Fruit fly (Drosophila melanogaster) whole organism, embryonic: Measurements from ENCODE around the gene IntS9.

Experiments
- BEAF-32 ChIP-seq: fragments of 200-800 bp; sonication (Bioruptor generic); optimal IDR thresholded peaks from 3 replicates; lab custom pipeline; 2017; ENCODE audit warnings: missing biosample characterization, missing genetic modification characterization, mild to moderate bottlenecking, moderate library complexity, missing genetic modification reagents
- Bteb2 ChIP-seq: fragments of 200-800 bp; sonication (Bioruptor generic); optimal IDR thresholded peaks from 2 replicates; lab custom pipeline; 2016; ENCODE audit warnings: missing biosample characterization, missing genetic modification characterization
- CG10543 ChIP-seq: fragments of 200-800 bp; sonication (Bioruptor generic); optimal IDR thresholded peaks from 3 replicates; lab custom pipeline; 2017; ENCODE audit warnings: missing biosample characterization, mild to moderate bottlenecking, missing genetic modification characterization, moderate library complexity
- CG10565 ChIP-seq: fragments of 200-800 bp; sonication (Bioruptor generic); optimal IDR thresholded peaks from 3 replicates; lab custom pipeline; 2016; ENCODE audit warnings: missing biosample characterization, mild to moderate bottlenecking, missing genetic modification characterization
- CG11247 ChIP-seq: fragments of 200-800 bp; sonication (Bioruptor generic); IDR thresholded peaks from 2 replicates; pipeline ENCODE4 v1.3.6; 2022; ENCODE audit warnings: missing biosample characterization, missing genetic modification characterization
- CG12219 ChIP-seq: fragments of 200-800 bp; sonication (Bioruptor generic); optimal IDR thresholded peaks from 3 replicates; lab custom pipeline; 2018; ENCODE audit warnings: missing biosample characterization, mild to moderate bottlenecking, missing genetic modification characterization
- CG12942 ChIP-seq: fragments of 200-800 bp; sonication (Bioruptor generic); optimal IDR thresholded peaks from 3 replicates; lab custom pipeline; 2016; ENCODE audit warnings: missing biosample characterization, missing genetic modification characterization
- CG13894 ChIP-seq: fragments of 200-800 bp; sonication (Bioruptor generic); optimal IDR thresholded peaks from 3 replicates; lab custom pipeline; 2018; ENCODE audit warnings: missing biosample characterization, mild to moderate bottlenecking, missing genetic modification characterization, moderate library complexity
- CG14860 ChIP-seq: fragments of 200-800 bp; sonication (Bioruptor generic); IDR thresholded peaks from 3 replicates; pipeline ENCODE4 v1.3.6; 2022; ENCODE audit warnings: missing biosample characterization, missing genetic modification characterization; ENCODE audit not compliant: partially characterized antibody
- CG17186 ChIP-seq: fragments of 200-800 bp; sonication (Bioruptor generic); optimal IDR thresholded peaks from 3 replicates; lab custom pipeline; 2017; ENCODE audit warnings: missing biosample characterization, missing genetic modification reagents, missing genetic modification characterization
- CG17829 ChIP-seq: fragments of 200-800 bp; optimal IDR thresholded peaks from 2 replicates; lab custom pipeline; 2019; ENCODE audit warnings: missing biosample characterization, mild to moderate bottlenecking, missing genetic modification characterization, moderate library complexity
- CG6272 ChIP-seq: fragments of 200-800 bp; sonication (Bioruptor generic); IDR thresholded peaks from 2 replicates; pipeline ENCODE4 v1.3.6; 2022; ENCODE audit warnings: missing biosample characterization, missing genetic modification characterization
- CG7271 ChIP-seq: fragments of 200-800 bp; sonication (Bioruptor generic); optimal IDR thresholded peaks from 2 replicates; lab custom pipeline; 2018; ENCODE audit warnings: missing biosample characterization, mild to moderate bottlenecking, missing genetic modification characterization, moderate library complexity
- CG7963 ChIP-seq: fragments of 200-800 bp; sonication (Bioruptor generic); IDR thresholded peaks from 3 replicates; pipeline ENCODE4 v1.3.6; 2022; ENCODE audit warnings: missing biosample characterization, missing genetic modification characterization; ENCODE audit not compliant: partially characterized antibody
- D ChIP-seq, 2 experiments: fragments of 200-800 bp in 1 of 2; fragments of >200 bp in 1 of 2; sonication (Bioruptor generic) in 1 of 2; optimal IDR thresholded peaks; 2 replicates in 1 of 2; 3 replicates in 1 of 2; lab custom pipeline; 2017; ENCODE audit warnings: mild to moderate bottlenecking in 1 of 2, missing biosample characterization in 1 of 2, missing genetic modification characterization in 1 of 2, missing genetic modification reagents in 1 of 2
- Fer3 ChIP-seq: fragments of 200-800 bp; sonication (Bioruptor generic); optimal IDR thresholded peaks from 2 replicates; lab custom pipeline; 2018; ENCODE audit warnings: missing biosample characterization, mild to moderate bottlenecking, missing genetic modification characterization, moderate library complexity
- HHEX ChIP-seq: fragments of 200-800 bp; sonication (Bioruptor generic); optimal IDR thresholded peaks from 3 replicates; lab custom pipeline; 2017; ENCODE audit warnings: missing biosample characterization, mild to moderate bottlenecking, missing genetic modification characterization, missing genetic modification reagents
- HmgZ ChIP-seq: fragments of 200-800 bp; sonication (Bioruptor generic); optimal IDR thresholded peaks from 2 replicates; lab custom pipeline; 2018; ENCODE audit warnings: missing biosample characterization, mild to moderate bottlenecking, missing genetic modification characterization
- Hr3 ChIP-seq: fragments of 200-800 bp; sonication (Bioruptor generic); optimal IDR thresholded peaks from 3 replicates; lab custom pipeline; 2016; ENCODE audit warnings: missing biosample characterization, missing genetic modification characterization
- Jarid2 ChIP-seq: fragments of 200-800 bp; sonication (Bioruptor generic); optimal IDR thresholded peaks from 3 replicates; lab custom pipeline; 2017; ENCODE audit warnings: mild to moderate bottlenecking, missing biosample characterization, missing genetic modification reagents, missing genetic modification characterization
- Lim3 ChIP-seq: fragments of 200-800 bp; sonication (Bioruptor generic); IDR thresholded peaks from 2 replicates; pipeline ENCODE4 v1.3.6; 2022; ENCODE audit warnings: missing biosample characterization, missing genetic modification characterization
- Meics ChIP-seq: fragments of 200-800 bp; sonication (Bioruptor generic); optimal IDR thresholded peaks from 2 replicates; lab custom pipeline; 2017; ENCODE audit warnings: missing biosample characterization, mild to moderate bottlenecking, missing genetic modification characterization
- Nf-YC ChIP-seq: fragments of 200-800 bp; optimal IDR thresholded peaks from 3 replicates; lab custom pipeline; 2019; ENCODE audit warnings: missing biosample characterization, mild to moderate bottlenecking, missing genetic modification characterization, moderate library complexity
- Opbp ChIP-seq: fragments of 200-800 bp; sonication (Bioruptor generic); IDR thresholded peaks from 3 replicates; pipeline ENCODE4 v1.3.6; 2022; ENCODE audit warnings: missing biosample characterization, missing genetic modification characterization; ENCODE audit not compliant: partially characterized antibody
- Pdp1 ChIP-seq, 2 experiments: fragments of 200-800 bp; sonication (Bioruptor generic); optimal IDR thresholded peaks; 3 replicates each; lab custom pipeline; 2016; ENCODE audit warnings: missing biosample characterization in 2 of 2, missing genetic modification characterization in 2 of 2, mild to moderate bottlenecking in 1 of 2, moderate library complexity in 1 of 2
- Taf1 ChIP-seq: fragments of 200-800 bp; sonication (Bioruptor generic); IDR thresholded peaks from 2 replicates; pipeline ENCODE4 v1.3.6; 2022; ENCODE audit warnings: missing biosample characterization, missing genetic modification characterization
- abd-A ChIP-seq: fragments of 200-800 bp; sonication (Bioruptor generic); optimal IDR thresholded peaks from 3 replicates; lab custom pipeline; 2019; ENCODE audit warnings: missing biosample characterization, mild to moderate bottlenecking, missing genetic modification characterization, moderate library complexity
- bab2 ChIP-seq: fragments of 200-800 bp; sonication (Bioruptor generic); optimal IDR thresholded peaks from 2 replicates; lab custom pipeline; 2016; ENCODE audit warnings: missing biosample characterization, missing genetic modification characterization
- br ChIP-seq: fragments of >200 bp; optimal IDR thresholded peaks from 2 replicates; lab custom pipeline; 2017
- cas ChIP-seq: fragments of 200-800 bp; sonication (Bioruptor generic); IDR thresholded peaks from 2 replicates; pipeline ENCODE4 v1.3.6; 2022; ENCODE audit warnings: missing biosample characterization, missing genetic modification characterization
- chinmo ChIP-seq: fragments of 200-800 bp; sonication (Bioruptor generic); IDR thresholded peaks from 4 replicates; pipeline ENCODE4 v1.3.6; 2022; ENCODE audit warnings: missing biosample characterization, missing genetic modification characterization; ENCODE audit not compliant: partially characterized antibody
- crp ChIP-seq, 2 experiments: fragments of 200-800 bp; sonication (Bioruptor generic); optimal IDR thresholded peaks; 2 replicates in 1 of 2; 3 replicates in 1 of 2; lab custom pipeline; 2017; ENCODE audit warnings: missing biosample characterization in 2 of 2, missing genetic modification characterization in 2 of 2, mild to moderate bottlenecking in 1 of 2, moderate library complexity in 1 of 2
- da ChIP-seq: fragments of 200-800 bp; sonication (Bioruptor generic); optimal IDR thresholded peaks from 2 replicates; lab custom pipeline; 2016; ENCODE audit warnings: missing biosample characterization, missing genetic modification characterization
- dimm ChIP-seq: fragments of 200-800 bp; sonication (Bioruptor generic); IDR thresholded peaks from 2 replicates; pipeline ENCODE4 v1.3.6; 2022; ENCODE audit warnings: missing biosample characterization, missing genetic modification characterization
- fd96Cb ChIP-seq: fragments of 200-800 bp; sonication (Bioruptor generic); optimal IDR thresholded peaks from 2 replicates; lab custom pipeline; 2018; ENCODE audit warnings: missing biosample characterization, mild to moderate bottlenecking, missing genetic modification characterization, moderate library complexity
- gsb-n ChIP-seq: fragments of 200-800 bp; sonication (Bioruptor generic); optimal IDR thresholded peaks from 3 replicates; lab custom pipeline; 2018; ENCODE audit warnings: missing biosample characterization, mild to moderate bottlenecking, missing genetic modification characterization
- hbn ChIP-seq: fragments of 200-800 bp; sonication (Bioruptor generic); IDR thresholded peaks from 2 replicates; pipeline ENCODE4 v1.3.6; 2022; ENCODE audit warnings: missing biosample characterization, missing genetic modification characterization; ENCODE audit not compliant: partially characterized antibody
- jing ChIP-seq: fragments of 200-800 bp; sonication (Bioruptor generic); optimal IDR thresholded peaks from 2 replicates; lab custom pipeline; 2018; ENCODE audit warnings: missing biosample characterization, mild to moderate bottlenecking, missing genetic modification characterization
- nerfin-1 ChIP-seq: fragments of 200-800 bp; sonication (Bioruptor generic); optimal IDR thresholded peaks from 3 replicates; lab custom pipeline; 2019; ENCODE audit warnings: missing biosample characterization, mild to moderate bottlenecking, missing genetic modification characterization, moderate library complexity
- nom ChIP-seq: fragments of 200-800 bp; sonication (Bioruptor generic); optimal IDR thresholded peaks from 2 replicates; lab custom pipeline; 2017; ENCODE audit warnings: missing biosample characterization, missing genetic modification characterization, mild to moderate bottlenecking, moderate library complexity, missing genetic modification reagents
- org-1 ChIP-seq: fragments of 200-800 bp; sonication (Bioruptor generic); optimal IDR thresholded peaks from 2 replicates; lab custom pipeline; 2017; ENCODE audit warnings: missing biosample characterization, missing genetic modification characterization
- peb ChIP-seq: fragments of 200-800 bp; sonication (Bioruptor generic); IDR thresholded peaks from 2 replicates; pipeline ENCODE4 v1.3.6; 2022; ENCODE audit warnings: missing biosample characterization, missing genetic modification characterization
- salm ChIP-seq: fragments of 200-800 bp; sonication (Bioruptor generic); optimal IDR thresholded peaks from 2 replicates; lab custom pipeline; 2018; ENCODE audit warnings: missing biosample characterization, mild to moderate bottlenecking, missing genetic modification characterization
- sd ChIP-seq: fragments of 200-800 bp; sonication (Bioruptor generic); optimal IDR thresholded peaks from 3 replicates; lab custom pipeline; 2018; ENCODE audit warnings: missing biosample characterization, mild to moderate bottlenecking, missing genetic modification characterization, moderate library complexity
- slbo ChIP-seq: fragments of 200-800 bp; sonication (Bioruptor generic); IDR thresholded peaks from 2 replicates; pipeline ENCODE4 v1.3.6; 2022; ENCODE audit warnings: missing biosample characterization, missing genetic modification characterization
- stwl ChIP-seq: fragments of 200-800 bp; sonication (Bioruptor generic); optimal IDR thresholded peaks from 3 replicates; lab custom pipeline; 2018; ENCODE audit warnings: missing biosample characterization, mild to moderate bottlenecking, missing genetic modification characterization, moderate library complexity
- tap ChIP-seq: fragments of 200-800 bp; optimal IDR thresholded peaks from 3 replicates; lab custom pipeline; 2019; ENCODE audit warnings: missing biosample characterization, mild to moderate bottlenecking, missing genetic modification characterization, moderate library complexity
- wdn ChIP-seq: fragments of 200-800 bp; sonication (Bioruptor generic); IDR thresholded peaks from 2 replicates; pipeline ENCODE4 v1.3.6; 2022; ENCODE audit warnings: missing biosample characterization, missing genetic modification characterization

IntS9 gene

dm6 chr3L:16060806-16061600, 44.4 kb downstream of the IntS9 start (continued):
- TF ChIP-seq peb (GFP tag; lab: Robert Waterston, UW), result no peak
- no peak for TF ChIP-seq Jarid2 (GFP tag; lab: Kevin White, UChicago)
- no peak for TF ChIP-seq nom (GFP tag; lab: Kevin White, UChicago)
- peak; percentile 41 for TF ChIP-seq Hr3
- peak; percentile 27 for TF ChIP-seq HHEX (GFP tag; lab: Kevin White, UChicago)
- TF ChIP-seq crp (GFP tag; optimal IDR thresholded peaks at IDR 0.05; lab: Kevin White, UChicago), result no peak
- 0 out of 2 replicates have a peak, but pooled peaks have one; percentile 7 for TF ChIP-seq wdn (GFP tag; lab: Robert Waterston, UW)
- TF ChIP-seq nerfin-1 (tag; lab: Kevin White, UChicago), result no peak
- TF ChIP-seq br (lab: Kevin White, UChicago), result no peak
- TF ChIP-seq Taf1 (GFP tag; lab: Robert Waterston, UW), result no peak
- TF ChIP-seq D (optimal IDR thresholded peaks at IDR 0.05; lab: Kevin White, UChicago), result no peak
- no peak for TF ChIP-seq D (GFP tag; optimal IDR thresholded peaks at IDR 0.05; lab: Kevin White, UChicago)
- no peak for TF ChIP-seq stwl (tag; lab: Kevin White, UChicago)
- 0 out of 4 replicates have a peak, but pooled peaks have one; percentile 42 for TF ChIP-seq chinmo (GFP tag; lab: Robert Waterston, UW)
- TF ChIP-seq CG6272, result no peak
- no peak for TF ChIP-seq CG12219 (GFP tag; lab: Kevin White, UChicago)
- no peak for TF ChIP-seq Bteb2
- TF ChIP-seq CG13894 (tag; lab: Kevin White, UChicago), result no peak
- no peak for TF ChIP-seq Lim3 (GFP tag; lab: Robert Waterston, UW)
- no peak for TF ChIP-seq CG11247 (GFP tag; lab: Robert Waterston, UW)
- peak; percentile 56 for TF ChIP-seq CG10543 (GFP tag; lab: Kevin White, UChicago)
- TF ChIP-seq Pdp1 (GFP tag; optimal IDR thresholded peaks at IDR 0.05; lab: Kevin White, UChicago), result no peak
- TF ChIP-seq hbn, result no peak
- no peak for TF ChIP-seq jing (GFP tag; lab: Kevin White, UChicago)
- no peak for TF ChIP-seq dimm
- TF ChIP-seq CG17186 (GFP tag; lab: Kevin White, UChicago), result no peak
- no peak for TF ChIP-seq gsb-n (tag; lab: Kevin White, UChicago)
- TF ChIP-seq abd-A, result no peak
- no peak for TF ChIP-seq fd96Cb (tag; lab: Kevin White, UChicago)
- TF ChIP-seq sd (tag; lab: Kevin White, UChicago), result peak; percentile 76
- no peak for TF ChIP-seq CG7271
- no peak for TF ChIP-seq HmgZ
- no peak for TF ChIP-seq tap (tag; lab: Kevin White, UChicago)
- TF ChIP-seq CG12942 (GFP tag; lab: Kevin White, UChicago), result no peak
- no peak for TF ChIP-seq CG7963 (GFP tag; lab: Robert Waterston, UW)
- no peak for TF ChIP-seq da (GFP tag; lab: Kevin White, UChicago)
- no peak for TF ChIP-seq Opbp (GFP tag; lab: Robert Waterston, UW)
- TF ChIP-seq CG10565, result no peak
- no peak for TF ChIP-seq BEAF-32 (GFP tag; lab: Kevin White, UChicago)
- peak; percentile 51 for TF ChIP-seq Meics (GFP tag; lab: Kevin White, UChicago)
- TF ChIP-seq CG17829 (tag; lab: Kevin White, UChicago), result peak; percentile 53
- TF ChIP-seq slbo, result peak; percentile 46; the same call in 1 of the 2 replicates
- peak; percentile 13 for TF ChIP-seq salm (tag; lab: Kevin White, UChicago)
- peak; percentile 49 for TF ChIP-seq org-1 (GFP tag; lab: Kevin White, UChicago)
- no peak for TF ChIP-seq Nf-YC
- peak; percentile 16 for TF ChIP-seq Fer3
- no peak for TF ChIP-seq CG14860 (GFP tag; lab: Robert Waterston, UW)
- peak; percentile 27 for TF ChIP-seq bab2
- TF ChIP-seq cas, result no peak
